Fruit fly (Drosophila melanogaster) whole organism, embryonic: ENCODE results near the gene CG12661.
A peak's percentile ranks its signal among the peaks of the same experiment; 100 is the strongest.

ENCODE experiments used
- Abd-B ChIP-seq: fragments of 200-800 bp; sonication (Bioruptor generic); optimal IDR thresholded peaks from 2 replicates; lab custom pipeline; 2018; ENCODE audit warnings: missing biosample characterization, mild to moderate bottlenecking, missing genetic modification characterization, moderate library complexity
- Bgb ChIP-seq: fragments of 200-800 bp; sonication (Bioruptor generic); IDR thresholded peaks from 2 replicates; pipeline ENCODE4 v1.3.6; 2022; ENCODE audit warnings: missing biosample characterization, missing genetic modification characterization; ENCODE audit not compliant: partially characterized antibody
- CG10366 ChIP-seq: fragments of 200-800 bp; sonication (Bioruptor generic); IDR thresholded peaks from 2 replicates; pipeline ENCODE4 v1.3.6; 2022; ENCODE audit warnings: missing biosample characterization, missing genetic modification characterization
- CG10431 ChIP-seq: fragments of 200-800 bp; sonication (Bioruptor generic); optimal IDR thresholded peaks from 3 replicates; lab custom pipeline; 2018; ENCODE audit warnings: missing biosample characterization, mild to moderate bottlenecking, missing genetic modification characterization
- CG10543 ChIP-seq: fragments of 200-800 bp; sonication (Bioruptor generic); optimal IDR thresholded peaks from 3 replicates; lab custom pipeline; 2017; ENCODE audit warnings: missing biosample characterization, mild to moderate bottlenecking, missing genetic modification characterization, moderate library complexity
- CG12299 ChIP-seq: fragments of 200-800 bp; sonication (Bioruptor generic); optimal IDR thresholded peaks from 2 replicates; lab custom pipeline; 2018; ENCODE audit warnings: missing biosample characterization, mild to moderate bottlenecking, missing genetic modification characterization
- CG12659 ChIP-seq: fragments of 200-800 bp; sonication (Bioruptor generic); optimal IDR thresholded peaks from 3 replicates; lab custom pipeline; 2017; ENCODE audit warnings: mild to moderate bottlenecking, missing biosample characterization, missing genetic modification reagents, missing genetic modification characterization
- CG12942 ChIP-seq: fragments of 200-800 bp; sonication (Bioruptor generic); optimal IDR thresholded peaks from 3 replicates; lab custom pipeline; 2016; ENCODE audit warnings: missing biosample characterization, missing genetic modification characterization
- CG13287 ChIP-seq: fragments of 200-800 bp; sonication (Bioruptor generic); IDR thresholded peaks from 2 replicates; pipeline ENCODE4 v1.3.6; 2022; ENCODE audit warnings: missing biosample characterization, missing genetic modification characterization; ENCODE audit not compliant: partially characterized antibody
- CG13296 ChIP-seq: fragments of 200-800 bp; sonication (Bioruptor generic); optimal IDR thresholded peaks from 3 replicates; lab custom pipeline; 2018; ENCODE audit warnings: missing biosample characterization, mild to moderate bottlenecking, missing genetic modification characterization
- CG13894 ChIP-seq: fragments of 200-800 bp; sonication (Bioruptor generic); optimal IDR thresholded peaks from 3 replicates; lab custom pipeline; 2018; ENCODE audit warnings: missing biosample characterization, mild to moderate bottlenecking, missing genetic modification characterization, moderate library complexity
- CG14860 ChIP-seq: fragments of 200-800 bp; sonication (Bioruptor generic); IDR thresholded peaks from 3 replicates; pipeline ENCODE4 v1.3.6; 2022; ENCODE audit warnings: missing biosample characterization, missing genetic modification characterization; ENCODE audit not compliant: partially characterized antibody
- CG14965 ChIP-seq: fragments of 200-800 bp; sonication (Bioruptor generic); optimal IDR thresholded peaks from 2 replicates; lab custom pipeline; 2016; ENCODE audit warnings: missing biosample characterization, missing genetic modification characterization, borderline replicate concordance
- CG15269 ChIP-seq: fragments of 200-800 bp; sonication (Bioruptor generic); optimal IDR thresholded peaks from 2 replicates; lab custom pipeline; 2018; ENCODE audit warnings: missing biosample characterization, mild to moderate bottlenecking, missing genetic modification characterization, moderate library complexity
- CG17912 ChIP-seq: fragments of 200-800 bp; sonication (Bioruptor generic); optimal IDR thresholded peaks from 2 replicates; lab custom pipeline; 2018; ENCODE audit warnings: missing biosample characterization, mild to moderate bottlenecking, missing genetic modification characterization
- CG1832 ChIP-seq: fragments of 200-800 bp; sonication (Bioruptor generic); optimal IDR thresholded peaks from 2 replicates; lab custom pipeline; 2017; ENCODE audit warnings: missing biosample characterization, mild to moderate bottlenecking, missing genetic modification characterization, inconsistent platforms
- CG31365 ChIP-seq: fragments of 200-800 bp; sonication (Bioruptor generic); optimal IDR thresholded peaks from 2 replicates; lab custom pipeline; 2018; ENCODE audit warnings: missing biosample characterization, mild to moderate bottlenecking, missing genetic modification characterization
- CG31441 ChIP-seq: fragments of 200-800 bp; sonication (Bioruptor generic); IDR thresholded peaks from 2 replicates; pipeline ENCODE4 v1.3.6; 2022; ENCODE audit warnings: missing biosample characterization, missing genetic modification characterization
- CG3407 ChIP-seq: fragments of 200-800 bp; sonication (Bioruptor generic); optimal IDR thresholded peaks from 2 replicates; lab custom pipeline; 2018; ENCODE audit warnings: missing biosample characterization, mild to moderate bottlenecking, missing genetic modification characterization
- CG3726 ChIP-seq: fragments of 200-800 bp; sonication (Bioruptor generic); IDR thresholded peaks from 3 replicates; pipeline ENCODE4, ENCODE4 v1.3.6; 2022; ENCODE audit warnings: missing biosample characterization, missing genetic modification characterization
- CG3847 ChIP-seq: fragments of 200-800 bp; sonication (Bioruptor generic); IDR thresholded peaks from 2 replicates; pipeline ENCODE4 v1.3.6; 2022; ENCODE audit warnings: missing biosample characterization, missing genetic modification characterization
- CG6175 ChIP-seq: fragments of 200-800 bp; sonication (Bioruptor generic); IDR thresholded peaks from 3 replicates; pipeline ENCODE4 v1.3.6; 2022; ENCODE audit warnings: missing biosample characterization, missing genetic modification characterization
- CG8388 ChIP-seq: fragments of 200-800 bp; sonication (Bioruptor generic); optimal IDR thresholded peaks from 2 replicates; lab custom pipeline; 2019; ENCODE audit warnings: missing biosample characterization, mild to moderate bottlenecking, missing genetic modification characterization, moderate library complexity
- Dfd ChIP-seq, 2 experiments: fragments of >200 bp; optimal IDR thresholded peaks; 2 replicates each; lab custom pipeline; 2017; ENCODE audit warnings: missing biosample characterization in 2 of 2, missing genetic modification characterization in 2 of 2
- GATAe ChIP-seq: fragments of 200-800 bp; sonication (Bioruptor generic); conservative IDR thresholded peaks from 2 replicates; pipeline ENCODE4 v1.3.6; 2022; ENCODE audit warnings: missing biosample characterization, missing genetic modification characterization
- Gsc ChIP-seq: fragments of 200-800 bp; sonication (Bioruptor generic); IDR thresholded peaks from 2 replicates; pipeline ENCODE4 v1.3.6; 2022; ENCODE audit warnings: missing biosample characterization, missing genetic modification characterization
- H15 ChIP-seq: fragments of 200-800 bp; sonication (Bioruptor generic); IDR thresholded peaks from 3 replicates; pipeline ENCODE4 v1.3.6; 2022; ENCODE audit warnings: missing biosample characterization, missing genetic modification characterization
- Hr3 ChIP-seq: fragments of 200-800 bp; sonication (Bioruptor generic); optimal IDR thresholded peaks from 3 replicates; lab custom pipeline; 2016; ENCODE audit warnings: missing biosample characterization, missing genetic modification characterization
- Lim3 ChIP-seq: fragments of 200-800 bp; sonication (Bioruptor generic); IDR thresholded peaks from 2 replicates; pipeline ENCODE4 v1.3.6; 2022; ENCODE audit warnings: missing biosample characterization, missing genetic modification characterization
- Max ChIP-seq: fragments of 200-800 bp; sonication (Bioruptor generic); optimal IDR thresholded peaks from 2 replicates; lab custom pipeline; 2016; ENCODE audit warnings: missing biosample characterization, mild to moderate bottlenecking, missing genetic modification characterization
- Oli ChIP-seq: fragments of 200-800 bp; sonication (Bioruptor generic); optimal IDR thresholded peaks from 2 replicates; lab custom pipeline; 2018; ENCODE audit warnings: missing biosample characterization, mild to moderate bottlenecking, missing genetic modification characterization, moderate library complexity
- Ssrp ChIP-seq: fragments of 200-800 bp; sonication (Bioruptor generic); optimal IDR thresholded peaks from 2 replicates; lab custom pipeline; 2018; ENCODE audit warnings: missing biosample characterization, mild to moderate bottlenecking, missing genetic modification characterization, moderate library complexity
- abd-A ChIP-seq: fragments of 200-800 bp; sonication (Bioruptor generic); optimal IDR thresholded peaks from 3 replicates; lab custom pipeline; 2019; ENCODE audit warnings: missing biosample characterization, mild to moderate bottlenecking, missing genetic modification characterization, moderate library complexity
- ase ChIP-seq: fragments of 200-800 bp; sonication (Bioruptor generic); IDR thresholded peaks from 3 replicates; pipeline ENCODE4 v1.3.6; 2022; ENCODE audit warnings: missing biosample characterization, missing genetic modification characterization
- cad ChIP-seq: fragments of >200 bp; optimal IDR thresholded peaks from 2 replicates; lab custom pipeline; 2017; ENCODE audit warnings: missing biosample characterization, missing genetic modification characterization
- chn ChIP-seq: fragments of 200-800 bp; sonication (Bioruptor generic); optimal IDR thresholded peaks from 2 replicates; lab custom pipeline; 2016; ENCODE audit warnings: missing biosample characterization, missing genetic modification characterization
- croc ChIP-seq: fragments of 200-800 bp; sonication (Bioruptor generic); conservative IDR thresholded peaks from 3 replicates; pipeline ENCODE4 v1.3.6; 2022; ENCODE audit warnings: missing biosample characterization, missing genetic modification characterization
- cwo ChIP-seq: fragments of 200-800 bp; sonication (Bioruptor generic); optimal IDR thresholded peaks from 3 replicates; lab custom pipeline; 2017; ENCODE audit warnings: missing biosample characterization, missing genetic modification characterization, mild to moderate bottlenecking, moderate library complexity, missing genetic modification reagents
- danr ChIP-seq: fragments of 200-800 bp; sonication (Bioruptor generic); IDR thresholded peaks from 2 replicates; pipeline ENCODE4 v1.3.6; 2022; ENCODE audit warnings: missing biosample characterization, missing genetic modification characterization
- gce ChIP-seq: fragments of 200-800 bp; sonication (Bioruptor generic); IDR thresholded peaks from 3 replicates; pipeline ENCODE4 v1.3.6; 2022; ENCODE audit warnings: missing biosample characterization, missing genetic modification characterization
- gcm ChIP-seq: fragments of 200-800 bp; sonication (Bioruptor generic); optimal IDR thresholded peaks from 2 replicates; lab custom pipeline; 2019; ENCODE audit warnings: missing biosample characterization, mild to moderate bottlenecking, missing genetic modification characterization, moderate library complexity
- gsb ChIP-seq: fragments of 200-800 bp; sonication (Bioruptor generic); IDR thresholded peaks from 2 replicates; pipeline ENCODE4 v1.3.6; 2022; ENCODE audit warnings: missing biosample characterization, missing genetic modification characterization
- kni ChIP-seq: fragments of 200-800 bp; sonication (Bioruptor generic); optimal IDR thresholded peaks from 3 replicates; lab custom pipeline; 2017; ENCODE audit warnings: mild to moderate bottlenecking, missing biosample characterization, missing genetic modification reagents, missing genetic modification characterization
- nom ChIP-seq: fragments of 200-800 bp; sonication (Bioruptor generic); optimal IDR thresholded peaks from 2 replicates; lab custom pipeline; 2017; ENCODE audit warnings: missing biosample characterization, missing genetic modification characterization, mild to moderate bottlenecking, moderate library complexity, missing genetic modification reagents
- phol ChIP-seq: fragments of 200-800 bp; sonication (Bioruptor generic); optimal IDR thresholded peaks from 3 replicates; lab custom pipeline; 2018; ENCODE audit warnings: missing biosample characterization, mild to moderate bottlenecking, missing genetic modification characterization, moderate library complexity
- ranshi ChIP-seq: fragments of 200-800 bp; sonication (Bioruptor generic); IDR thresholded peaks from 2 replicates; pipeline ENCODE4 v1.3.6; 2022; ENCODE audit warnings: missing biosample characterization, missing genetic modification characterization
- sd ChIP-seq: fragments of 200-800 bp; sonication (Bioruptor generic); optimal IDR thresholded peaks from 3 replicates; lab custom pipeline; 2018; ENCODE audit warnings: missing biosample characterization, mild to moderate bottlenecking, missing genetic modification characterization, moderate library complexity
- tin ChIP-seq: fragments of 200-800 bp; sonication (Bioruptor generic); optimal IDR thresholded peaks from 3 replicates; lab custom pipeline; 2016; ENCODE audit warnings: missing biosample characterization, missing genetic modification characterization
- tna ChIP-seq: fragments of 200-800 bp; sonication (Bioruptor generic); IDR thresholded peaks from 2 replicates; pipeline ENCODE4 v1.3.6; 2022; ENCODE audit warnings: missing biosample characterization, missing genetic modification characterization; ENCODE audit not compliant: partially characterized antibody

Gene CG12661

DNA sequence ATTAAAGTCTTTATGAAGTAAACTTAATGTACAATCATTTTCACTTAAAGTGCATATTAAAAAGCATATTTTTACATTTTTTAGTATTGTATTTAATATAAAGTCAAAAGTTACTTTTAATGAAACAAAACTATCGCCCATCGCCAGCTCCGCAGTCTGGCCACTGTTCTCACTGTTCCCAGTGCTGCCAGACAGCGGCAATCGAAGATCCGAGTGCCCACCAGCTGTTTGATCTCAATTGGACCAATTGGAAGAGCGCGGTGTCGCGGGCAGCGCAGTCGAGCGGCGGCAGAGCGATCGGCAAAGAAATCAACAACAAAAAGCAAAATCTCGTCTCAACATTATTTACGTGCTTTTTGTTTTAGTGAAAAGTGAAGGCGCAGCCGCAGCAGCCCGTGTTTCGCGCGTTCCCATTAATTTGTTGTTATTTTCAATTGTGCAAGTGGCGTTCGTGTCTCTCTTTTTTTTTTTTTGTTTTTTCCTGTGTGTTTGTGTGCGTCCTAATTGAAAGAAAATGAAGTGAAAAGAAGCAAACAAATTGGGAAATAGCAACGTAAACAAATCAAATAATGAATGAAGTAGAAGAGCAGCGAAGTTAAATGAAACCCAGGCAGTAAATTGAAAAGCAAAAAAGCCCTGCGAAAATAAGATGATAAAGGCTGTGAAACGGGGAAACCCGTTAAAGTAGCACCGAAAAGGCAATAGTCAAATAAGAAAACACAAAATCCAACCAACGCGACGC, 16.5 kb downstream of the CG12661 start, which contains the start of gene rdgA (continued):
- TF ChIP-seq H15 (GFP tag; lab: Robert Waterston, UW) (peak; percentile 19; the same call in 1 of the 3 replicates), CG3847 (GFP tag; lab: Robert Waterston, UW) (peak; percentile 88), danr (GFP tag; lab: Robert Waterston, UW) (no peak), CG13296 (no peak), croc (no peak), CG3726 (GFP tag; lab: Robert Waterston, UW) (no peak), CG12659 (no peak), CG12299 (tag; lab: Kevin White, UChicago) (no peak), Gsc (GFP tag; lab: Robert Waterston, UW) (no peak), Bgb (GFP tag; lab: Robert Waterston, UW) (peak; percentile 65), gcm (GFP tag; lab: Kevin White, UChicago) (no peak), phol (tag; lab: Kevin White, UChicago) (peak; percentile 9), CG6175 (GFP tag; lab: Robert Waterston, UW) (no peak), CG13287 (GFP tag; lab: Robert Waterston, UW) (peak; percentile 52), CG31441 (no peak), cwo (no peak), ranshi (GFP tag; lab: Robert Waterston, UW) (peak; percentile 48; the same call in 1 of the 2 replicates), CG31365 (no peak), Ssrp (tag; lab: Kevin White, UChicago) (no peak), CG10543 (GFP tag; lab: Kevin White, UChicago) (peak; percentile 33), CG3407 (no peak), tin (GFP tag; lab: Kevin White, UChicago) (peak; percentile 8), Max (GFP tag; lab: Kevin White, UChicago) (no peak), cad (no peak), sd (no peak), Lim3 (GFP tag; lab: Robert Waterston, UW) (no peak), CG12942 (no peak), CG15269 (peak; percentile 39), ase (GFP tag; lab: Robert Waterston, UW) (peak; percentile 24; the same call in 1 of the 3 replicates), abd-A (tag; lab: Kevin White, UChicago) (no peak), chn (no peak), CG10366 (GFP tag; lab: Robert Waterston, UW) (peak; percentile 57), nom (GFP tag; lab: Kevin White, UChicago) (no peak), CG14965 (GFP tag; lab: Kevin White, UChicago) (no peak), Dfd (GFP tag; optimal IDR thresholded peaks at IDR 0.05; lab: Kevin White, UChicago) (no peak), CG13894 (tag; lab: Kevin White, UChicago) (peak; percentile 2), gce (GFP tag; lab: Robert Waterston, UW) (no peak), tna (no peak), Hr3 (GFP tag; lab: Kevin White, UChicago) (peak; percentile 15), gsb (GFP tag; lab: Robert Waterston, UW) (no peak), Oli (tag; lab: Kevin White, UChicago) (no peak), CG10431 (GFP tag; lab: Kevin White, UChicago) (no peak), kni (GFP tag; lab: Kevin White, UChicago) (no peak), CG14860 (no peak), CG17912 (GFP tag; lab: Kevin White, UChicago) (no peak), Abd-B (GFP tag; lab: Kevin White, UChicago) (no peak), GATAe (GFP tag; lab: Robert Waterston, UW) (no peak), CG8388 (GFP tag; lab: Kevin White, UChicago) (no peak), CG1832 (GFP tag; lab: Kevin White, UChicago) (no peak)
